Fruit fly (Drosophila melanogaster) whole organism: ENCODE results near the gene CG43168.

Experiments
- CG8478 ChIP-seq: fragments of >200 bp; optimal IDR thresholded peaks from 2 replicates; lab custom pipeline; 2018; ENCODE audit warnings: inconsistent platforms
- Dll ChIP-seq: fragments of >200 bp; optimal IDR thresholded peaks from 2 replicates; lab custom pipeline; 2017
- EcR ChIP-seq, 2 experiments: fragments of >200 bp; optimal IDR thresholded peaks; 2 replicates each; lab custom pipeline; 2017; ENCODE audit warnings: missing biosample characterization in 2 of 2, missing genetic modification characterization in 2 of 2, missing genetic modification reagents in 2 of 2
- pan ChIP-seq: fragments of >200 bp; optimal IDR thresholded peaks from 2 replicates; lab custom pipeline; 2017
- psq ChIP-seq: fragments of >200 bp; optimal IDR thresholded peaks from 2 replicates; lab custom pipeline; 2017
- usp ChIP-seq: fragments of >200 bp; optimal IDR thresholded peaks from 2 replicates; lab custom pipeline; 2017; ENCODE audit warnings: missing biosample characterization, missing genetic modification characterization, mixed read lengths

Gene CG43168

dm6 chr3L:6275487-6275886 lies at the start of gene CG43168:
Gene CG43168 (plus strand): TSS chr3L:6275787.
- TF ChIP-seq psq (lab: Kevin White, UChicago) = no peak
- no peak for TF ChIP-seq pan (lab: Kevin White, UChicago)
- TF ChIP-seq CG8478 (lab: Kevin White, UChicago) = no peak
- no peak for TF ChIP-seq usp (GFP tag; lab: Kevin White, UChicago)
- no peak for TF ChIP-seq EcR (GFP tag; optimal IDR thresholded peaks at IDR 0.05; lab: Kevin White, UChicago)

dm6 chr3L:6232261-6232660 lies 43.3 kb upstream of the CG43168 start, which contains the start of gene CG13299:
Gene CG13299 (minus strand): TSS chr3L:6232361.
- TF ChIP-seq psq (lab: Kevin White, UChicago) = no peak
- no peak for TF ChIP-seq CG8478 (lab: Kevin White, UChicago)
- no peak for TF ChIP-seq Dll (lab: Kevin White, UChicago)
- no peak for TF ChIP-seq usp (GFP tag; lab: Kevin White, UChicago)
- TF ChIP-seq EcR (GFP tag; optimal IDR thresholded peaks at IDR 0.05; lab: Kevin White, UChicago) = no peak
- no peak for TF ChIP-seq pan (lab: Kevin White, UChicago)

- TF ChIP-seq psq (lab: Kevin White, UChicago) (no peak), EcR (GFP tag; optimal IDR thresholded peaks at IDR 0.05; lab: Kevin White, UChicago) (no peak), pan (lab: Kevin White, UChicago) (no peak), usp (GFP tag; lab: Kevin White, UChicago) (no peak), CG8478 (lab: Kevin White, UChicago) (no peak), Dll (lab: Kevin White, UChicago) (no peak)
Observed at dm6 chr3L:6233281-6233680, 42.3 kb upstream of the CG43168 start, which contains the start of gene BG642312. Gene BG642312 (minus strand): TSS chr3L:6233381.

- TF ChIP-seq CG8478 (lab: Kevin White, UChicago) (no peak), pan (lab: Kevin White, UChicago) (no peak), psq (lab: Kevin White, UChicago) (no peak), Dll (lab: Kevin White, UChicago) (no peak), usp (GFP tag; lab: Kevin White, UChicago) (no peak), EcR (GFP tag; optimal IDR thresholded peaks at IDR 0.05; lab: Kevin White, UChicago) (no peak)
Observed at dm6 chr3L:6234035-6234434, 41.6 kb upstream of the CG43168 start, which contains the start of gene CG42714. Gene CG42714 (minus strand): TSS chr3L:6234056.

- TF ChIP-seq EcR (GFP tag; optimal IDR thresholded peaks at IDR 0.05; lab: Kevin White, UChicago) = no peak
- no peak for TF ChIP-seq usp (GFP tag; lab: Kevin White, UChicago)
- TF ChIP-seq psq (lab: Kevin White, UChicago) = no peak
Observed at dm6 chr3L:6239968-6240367, 35.6 kb upstream of the CG43168 start, which contains the start of gene CG10226. Gene CG10226 (minus strand): TSS chr3L:6240068.

- TF ChIP-seq pan (lab: Kevin White, UChicago) = no peak
- no peak for TF ChIP-seq Dll (lab: Kevin White, UChicago)
- TF ChIP-seq usp (GFP tag; lab: Kevin White, UChicago) = no peak
- no peak for TF ChIP-seq EcR (GFP tag; optimal IDR thresholded peaks at IDR 0.05; lab: Kevin White, UChicago)
- no peak for TF ChIP-seq CG8478 (lab: Kevin White, UChicago)
- no peak for TF ChIP-seq psq (lab: Kevin White, UChicago)
Observed at dm6 chr3L:6245646-6246045, 29.9 kb upstream of the CG43168 start, which contains the start of gene Mdr65. Gene Mdr65 (minus strand): TSS chr3L:6245746.

- TF ChIP-seq EcR (GFP tag; optimal IDR thresholded peaks at IDR 0.05; lab: Kevin White, UChicago) (no peak), pan (lab: Kevin White, UChicago) (no peak), Dll (lab: Kevin White, UChicago) (no peak), usp (GFP tag; lab: Kevin White, UChicago) (no peak)
Observed at dm6 chr3L:6249178-6250078, 26.2 kb upstream of the CG43168 start.

dm6 chr3L:6253730-6254129 lies 21.9 kb upstream of the CG43168 start:
- TF ChIP-seq usp (GFP tag; lab: Kevin White, UChicago) (no peak), EcR (GFP tag; optimal IDR thresholded peaks at IDR 0.05; lab: Kevin White, UChicago) (no peak), psq (lab: Kevin White, UChicago) (no peak), CG8478 (lab: Kevin White, UChicago) (no peak), pan (lab: Kevin White, UChicago) (no peak), Dll (lab: Kevin White, UChicago) (no peak)

dm6 chr3L:6254427-6255105 lies 21.0 kb upstream of the CG43168 start:
- no peak for TF ChIP-seq EcR (GFP tag; optimal IDR thresholded peaks at IDR 0.05; lab: Kevin White, UChicago)
- no peak for TF ChIP-seq Dll (lab: Kevin White, UChicago)
- TF ChIP-seq usp (GFP tag; lab: Kevin White, UChicago) = no peak
- TF ChIP-seq pan (lab: Kevin White, UChicago) = no peak
- no peak for TF ChIP-seq CG8478 (lab: Kevin White, UChicago)
- TF ChIP-seq psq (lab: Kevin White, UChicago) = no peak

- TF ChIP-seq psq (lab: Kevin White, UChicago) (no peak), EcR (GFP tag; optimal IDR thresholded peaks at IDR 0.05; lab: Kevin White, UChicago) (no peak), Dll (lab: Kevin White, UChicago) (no peak), pan (lab: Kevin White, UChicago) (no peak), CG8478 (lab: Kevin White, UChicago) (no peak), usp (GFP tag; lab: Kevin White, UChicago) (no peak)
Observed at dm6 chr3L:6256408-6257188, 19.0 kb upstream of the CG43168 start, which contains the start of gene Best2. Gene Best2 (minus strand): TSS chr3L:6256665.
